Fruit fly (Drosophila melanogaster): Measurements from ENCODE around the gene CG17104.
A peak's percentile ranks its signal among the peaks of the same experiment; 100 is the strongest.

CG17104 gene

DNA sequence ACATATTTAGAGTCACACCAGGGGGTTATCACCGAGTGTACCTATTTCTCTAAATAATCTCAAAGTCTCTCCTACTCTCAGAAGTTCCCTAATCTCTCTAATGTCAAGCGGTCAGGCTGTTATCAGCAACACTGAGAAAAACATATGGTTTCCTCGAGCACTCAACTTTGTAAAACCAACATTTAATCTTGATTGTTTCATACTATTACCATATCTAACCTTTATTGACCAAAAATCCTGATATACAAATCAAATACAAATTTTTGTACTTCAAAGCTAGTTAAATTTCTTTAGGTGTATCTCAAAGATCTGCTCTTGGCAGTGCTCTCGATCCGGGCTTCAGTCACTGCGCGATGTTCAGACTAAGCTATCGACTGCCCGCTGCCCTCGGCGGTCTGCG lies 26.3 kb downstream of the CG17104 start, which contains the start of gene CG6415 (continued):
- no peak for TF ChIP-seq pita (GFP tag; optimal IDR thresholded peaks at IDR 0.05)
- 0 out of 2 replicates have a peak, but pooled peaks have one; percentile 39 for TF ChIP-seq Gsc (GFP tag; IDR thresholded peaks at IDR 0.05)
- TF ChIP-seq Kr (GFP tag; optimal IDR thresholded peaks at IDR 0.05): no peak
- peak; percentile 51; the same call in 1 of the 2 replicates for TF ChIP-seq danr (GFP tag; IDR thresholded peaks at IDR 0.05)
- peak; percentile 44 for TF ChIP-seq CG15514 (GFP tag; optimal IDR thresholded peaks at IDR 0.05)
- peak; percentile 54 for TF ChIP-seq ssp (GFP tag; IDR thresholded peaks at IDR 0.05)
- peak; percentile 40 for TF ChIP-seq jing (GFP tag; optimal IDR thresholded peaks at IDR 0.05)
- TF ChIP-seq CG15269 (tag; optimal IDR thresholded peaks at IDR 0.05): peak; percentile 75
- no peak for TF ChIP-seq HLH4C (GFP tag; IDR thresholded peaks at IDR 0.05; ENCODE audit: partially characterized antibody)
- TF ChIP-seq pb (GFP tag; optimal IDR thresholded peaks at IDR 0.05): peak; percentile 6
- no peak for TF ChIP-seq dan (GFP tag; IDR thresholded peaks at IDR 0.05)
- no peak for TF ChIP-seq gfzf (GFP tag; optimal IDR thresholded peaks at IDR 0.05)
- no peak for TF ChIP-seq Dp (GFP tag; optimal IDR thresholded peaks at IDR 0.05)
- no peak for TF ChIP-seq bigmax (GFP tag; optimal IDR thresholded peaks at IDR 0.05)
- peak in 1 of 3 experiments; percentile 70 for TF ChIP-seq lola (GFP tag; optimal IDR thresholded peaks at IDR 0.05)
- peak; percentile 51 for TF ChIP-seq CG10543 (GFP tag; optimal IDR thresholded peaks at IDR 0.05)
- TF ChIP-seq CG17328 (GFP tag; IDR thresholded peaks at IDR 0.05): peak; percentile 75
- peak; percentile 75 for TF ChIP-seq CG4820 (GFP tag; optimal IDR thresholded peaks at IDR 0.05)
- TF ChIP-seq Side (GFP tag; optimal IDR thresholded peaks at IDR 0.05): peak; percentile 44
- TF ChIP-seq fd64A (GFP tag; optimal IDR thresholded peaks at IDR 0.05): peak; percentile 34
- TF ChIP-seq schlank (tag; optimal IDR thresholded peaks at IDR 0.05): peak; percentile 25
- TF ChIP-seq CG17568 (GFP tag; optimal IDR thresholded peaks at IDR 0.05): peak; percentile 61
- TF ChIP-seq Asciz (GFP tag; optimal IDR thresholded peaks at IDR 0.05): peak; percentile 44
- TF ChIP-seq oc (tag; optimal IDR thresholded peaks at IDR 0.05): peak; percentile 51
- no peak for TF ChIP-seq CG34224 (GFP tag; IDR thresholded peaks at IDR 0.05; ENCODE audit: partially characterized antibody)
- no peak for TF ChIP-seq cg (GFP tag; optimal IDR thresholded peaks at IDR 0.05)
- TF ChIP-seq CG4854 (GFP tag; optimal IDR thresholded peaks at IDR 0.05): peak; percentile 20
- no peak for TF ChIP-seq CG15073 (GFP tag; optimal IDR thresholded peaks at IDR 0.05)
- peak; percentile 73; the same call in 2 of the 3 replicates for TF ChIP-seq ase (GFP tag; IDR thresholded peaks at IDR 0.05)
- no peak for TF ChIP-seq Tbp (GFP tag; optimal IDR thresholded peaks at IDR 0.05)
- peak; percentile 76; the same call in 2 of the 3 replicates for TF ChIP-seq otp (GFP tag; IDR thresholded peaks at IDR 0.05)
- TF ChIP-seq CG7987 (GFP tag; optimal IDR thresholded peaks at IDR 0.05): no peak
- TF ChIP-seq abd-A (tag; optimal IDR thresholded peaks at IDR 0.05): no peak
- TF ChIP-seq sc (optimal IDR thresholded peaks at IDR 0.05): no peak
- TF ChIP-seq sc (GFP tag; optimal IDR thresholded peaks at IDR 0.05): peak; percentile 47
- TF ChIP-seq CG11560 (tag; IDR thresholded peaks at IDR 0.05): 0 out of 3 replicates have a peak, but pooled peaks have one; percentile 40
- TF ChIP-seq Hmr (GFP tag; optimal IDR thresholded peaks at IDR 0.05): peak; percentile 72
- TF ChIP-seq CG17612 (GFP tag; IDR thresholded peaks at IDR 0.05): peak; percentile 60
- no peak for TF ChIP-seq disco-r (GFP tag; optimal IDR thresholded peaks at IDR 0.05)
- TF ChIP-seq pho (GFP tag; optimal IDR thresholded peaks at IDR 0.05): peak; percentile 54
- TF ChIP-seq CG12299 (tag; optimal IDR thresholded peaks at IDR 0.05): no peak
- TF ChIP-seq NK7.1 (GFP tag; optimal IDR thresholded peaks at IDR 0.05): peak; percentile 48
- peak; percentile 94 for TF ChIP-seq sens (GFP tag)
- TF ChIP-seq HLH3B (GFP tag; IDR thresholded peaks at IDR 0.05): peak; percentile 70; the same call in 1 of the 2 replicates
- peak; percentile 62 for TF ChIP-seq Nf-YC (tag; optimal IDR thresholded peaks at IDR 0.05)
- TF ChIP-seq CG10431 (GFP tag; optimal IDR thresholded peaks at IDR 0.05): no peak
- TF ChIP-seq corto (GFP tag; optimal IDR thresholded peaks at IDR 0.05): no peak
- TF ChIP-seq CG17802 (tag; optimal IDR thresholded peaks at IDR 0.05): peak; percentile 24
- peak; percentile 48 for TF ChIP-seq NC2β (GFP tag; optimal IDR thresholded peaks at IDR 0.05)
- TF ChIP-seq da (GFP tag; optimal IDR thresholded peaks at IDR 0.05): no peak
- TF ChIP-seq CG16863 (GFP tag; optimal IDR thresholded peaks at IDR 0.05): peak; percentile 67
